Worm (Caenorhabditis elegans) whole organism, young adult: ENCODE data around the gene T26A5.2.

ENCODE experiments used
- B0261.1 ChIP-seq: sonication (generic microtip); optimal IDR thresholded peaks from 2 replicates; lab custom pipeline; 2016; ENCODE audit warnings: mild to moderate bottlenecking, missing genetic modification characterization, moderate library complexity, missing compliant biosample characterization
- F10E7.11 ChIP-seq: sonication (generic microtip); optimal IDR thresholded peaks from 2 replicates; lab custom pipeline; 2017; ENCODE audit warnings: mild to moderate bottlenecking, missing genetic modification characterization, moderate library complexity, missing compliant biosample characterization
- F23B12.7 ChIP-seq: sonication (generic microtip); optimal IDR thresholded peaks from 2 replicates; lab custom pipeline; 2017; ENCODE audit warnings: missing genetic modification characterization, mild to moderate bottlenecking, missing compliant biosample characterization, antibody characterized with exemption, moderate library complexity; ENCODE audit not compliant: insufficient read depth
- F33H1.4 ChIP-seq: fragments of 200-800 bp; sonication (Bioruptor generic); IDR thresholded peaks from 2 replicates; pipeline ENCODE4 v1.3.6; 2022; ENCODE audit warnings: missing genetic modification reagents, missing genetic modification characterization, missing compliant biosample characterization
- F39B2.1 ChIP-seq: fragments of 200-800 bp; sonication (Bioruptor generic); IDR thresholded peaks from 2 replicates; pipeline ENCODE4 v1.3.6; 2022; ENCODE audit warnings: missing genetic modification reagents, missing genetic modification characterization, missing compliant biosample characterization
- F57A8.1 ChIP-seq: fragments of 200-800 bp; sonication (Bioruptor generic); optimal IDR thresholded peaks from 2 replicates; lab custom pipeline; 2018; ENCODE audit warnings: mild to moderate bottlenecking, missing genetic modification characterization, moderate library complexity, missing compliant biosample characterization
- F57C9.4 ChIP-seq: sonication (generic microtip); optimal IDR thresholded peaks from 2 replicates; lab custom pipeline; 2017; ENCODE audit warnings: mild to moderate bottlenecking, missing genetic modification characterization, missing compliant biosample characterization
- K12H6.12 ChIP-seq: fragments of 200-800 bp; sonication (Bioruptor generic); optimal IDR thresholded peaks from 2 replicates; lab custom pipeline; 2018; ENCODE audit warnings: mild to moderate bottlenecking, missing genetic modification characterization, missing compliant biosample characterization
- Y53F4B.3 ChIP-seq: fragments of 200-800 bp; sonication (Bioruptor generic); IDR thresholded peaks from 2 replicates; pipeline ENCODE4 v1.3.6; 2022; ENCODE audit warnings: missing genetic modification reagents, missing genetic modification characterization, missing compliant biosample characterization
- Y56A3A.18 ChIP-seq: fragments of 200-800 bp; sonication (Bioruptor generic); IDR thresholded peaks from 2 replicates; pipeline ENCODE4 v1.3.6; 2022; ENCODE audit warnings: missing genetic modification reagents, missing genetic modification characterization, missing compliant biosample characterization
- Y95B8A.8 ChIP-seq: fragments of 200-800 bp; sonication (Bioruptor generic); IDR thresholded peaks from 2 replicates; pipeline ENCODE4 v1.3.6; 2022; ENCODE audit warnings: missing genetic modification reagents, missing genetic modification characterization, missing compliant biosample characterization
- ZK185.1 ChIP-seq: sonication (generic microtip); optimal IDR thresholded peaks from 2 replicates; lab custom pipeline; 2016; ENCODE audit warnings: mild to moderate bottlenecking, missing genetic modification characterization, missing compliant biosample characterization; ENCODE audit not compliant: poor library complexity, severe bottlenecking
- akir-1 ChIP-seq: fragments of 200-800 bp; sonication (Bioruptor generic); optimal IDR thresholded peaks from 2 replicates; lab custom pipeline; 2018; ENCODE audit warnings: mild to moderate bottlenecking, missing genetic modification characterization, moderate library complexity, missing compliant biosample characterization
- atf-7 ChIP-seq: sonication (generic microtip); optimal IDR thresholded peaks from 2 replicates; lab custom pipeline; 2017; ENCODE audit warnings: mild to moderate bottlenecking, missing genetic modification characterization, missing compliant biosample characterization
- athp-1 ChIP-seq: sonication (generic microtip); optimal IDR thresholded peaks from 2 replicates; lab custom pipeline; 2017; ENCODE audit warnings: mild to moderate bottlenecking, missing genetic modification characterization, missing compliant biosample characterization
- attf-3 ChIP-seq: fragments of 200-800 bp; sonication (Bioruptor generic); conservative IDR thresholded peaks from 2 replicates; pipeline ENCODE4 v1.3.6; 2022; ENCODE audit warnings: missing genetic modification reagents, missing genetic modification characterization, missing compliant biosample characterization
- attf-6 ChIP-seq: fragments of 200-800 bp; sonication (Bioruptor generic); IDR thresholded peaks from 2 replicates; pipeline ENCODE4 v1.3.6; 2022; ENCODE audit warnings: missing genetic modification reagents, missing genetic modification characterization, missing compliant biosample characterization
- ccch-3 ChIP-seq: fragments of 200-800 bp; sonication (Bioruptor generic); optimal IDR thresholded peaks from 2 replicates; lab custom pipeline; 2018; ENCODE audit warnings: mild to moderate bottlenecking, missing genetic modification characterization, missing compliant biosample characterization
- cebp-2 ChIP-seq: fragments of 200-800 bp; sonication (Bioruptor generic); IDR thresholded peaks from 2 replicates; pipeline ENCODE4 v1.3.6; 2022; ENCODE audit warnings: missing genetic modification characterization, missing compliant biosample characterization
- ceh-91 ChIP-seq: fragments of 200-800 bp; sonication (Bioruptor generic); IDR thresholded peaks from 2 replicates; pipeline ENCODE4 v1.3.6; 2022; ENCODE audit warnings: missing genetic modification reagents, missing genetic modification characterization, missing compliant biosample characterization
- dox-1 ChIP-seq: fragments of 200-800 bp; sonication (Bioruptor generic); IDR thresholded peaks from 2 replicates; pipeline ENCODE4 v1.3.6; 2022; ENCODE audit warnings: missing genetic modification reagents, missing genetic modification characterization, missing compliant biosample characterization
- efl-1 ChIP-seq: fragments of 150-350 bp; optimal IDR thresholded peaks from 2 replicates; lab custom pipeline; 2014; ENCODE audit warnings: missing biosample characterization, missing genetic modification reagents, missing genetic modification characterization
- egl-18 ChIP-seq: fragments of 200-800 bp; sonication (Bioruptor generic); IDR thresholded peaks from 2 replicates; pipeline ENCODE4 v1.3.6; 2022; ENCODE audit warnings: missing genetic modification reagents, missing genetic modification characterization, missing compliant biosample characterization
- egl-44 ChIP-seq: fragments of 200-800 bp; sonication (Bioruptor generic); IDR thresholded peaks from 2 replicates; pipeline ENCODE4 v1.3.6; 2022; ENCODE audit warnings: missing genetic modification reagents, missing genetic modification characterization, missing compliant biosample characterization
- fkh-3 ChIP-seq: sonication (generic microtip); optimal IDR thresholded peaks from 2 replicates; lab custom pipeline; 2016; ENCODE audit warnings: mild to moderate bottlenecking, missing genetic modification characterization, missing compliant biosample characterization
- him-1 ChIP-seq: sonication (generic microtip); optimal IDR thresholded peaks from 2 replicates; lab custom pipeline; 2016; ENCODE audit warnings: missing genotype, missing genetic modification reagents, missing genetic modification characterization, missing compliant biosample characterization
- hmg-20 ChIP-seq: fragments of 200-800 bp; sonication (Bioruptor generic); IDR thresholded peaks from 2 replicates; pipeline ENCODE4 v1.3.6; 2022; ENCODE audit warnings: missing genetic modification reagents, missing genetic modification characterization, missing compliant biosample characterization
- let-607 ChIP-seq, 2 experiments: fragments of 200-800 bp in 1 of 2; sonication (Bioruptor generic) in 1 of 2; sonication (generic microtip) in 1 of 2; optimal IDR thresholded peaks; 2 replicates each; lab custom pipeline; 2016 to 2018; ENCODE audit warnings: mild to moderate bottlenecking in 2 of 2, missing compliant biosample characterization in 2 of 2, missing genetic modification characterization in 2 of 2, moderate library complexity in 2 of 2, missing genotype in 1 of 2
- lir-1 ChIP-seq: fragments of 200-800 bp; sonication (Bioruptor generic); conservative IDR thresholded peaks from 2 replicates; pipeline ENCODE4 v1.3.6; 2022; ENCODE audit warnings: missing genetic modification reagents, missing genetic modification characterization, missing compliant biosample characterization
- lsl-1 ChIP-seq: fragments of 200-800 bp; sonication (Bioruptor generic); optimal IDR thresholded peaks from 2 replicates; lab custom pipeline; 2018; ENCODE audit warnings: mild to moderate bottlenecking, missing genetic modification characterization, moderate library complexity, missing compliant biosample characterization
- lsy-27 ChIP-seq: sonication (generic microtip); optimal IDR thresholded peaks from 2 replicates; lab custom pipeline; 2017; ENCODE audit warnings: missing genetic modification characterization, mild to moderate bottlenecking, missing compliant biosample characterization, antibody characterized with exemption, missing genotype, borderline replicate concordance; ENCODE audit not compliant: insufficient read depth
- madf-10 ChIP-seq: sonication (generic microtip); optimal IDR thresholded peaks from 2 replicates; lab custom pipeline; 2016; ENCODE audit warnings: mild to moderate bottlenecking, missing genetic modification characterization, missing compliant biosample characterization
- madf-3 ChIP-seq: fragments of 200-800 bp; sonication (Bioruptor generic); IDR thresholded peaks from 2 replicates; pipeline ENCODE4 v1.3.6; 2022; ENCODE audit warnings: missing genetic modification reagents, missing genetic modification characterization, missing compliant biosample characterization
- madf-6 ChIP-seq: fragments of 200-800 bp; sonication (Bioruptor generic); IDR thresholded peaks from 2 replicates; pipeline ENCODE4 v1.3.6; 2022; ENCODE audit warnings: missing genetic modification reagents, missing genetic modification characterization, missing compliant biosample characterization
- mes-4 ChIP-seq: sonication (generic microtip); optimal IDR thresholded peaks from 2 replicates; lab custom pipeline; 2016; ENCODE audit warnings: missing genotype, missing genetic modification characterization, missing compliant biosample characterization
- nfyb-1 ChIP-seq: fragments of 200-800 bp; sonication (Bioruptor generic); IDR thresholded peaks from 2 replicates; pipeline ENCODE4 v1.3.6; 2022; ENCODE audit warnings: missing genetic modification reagents, missing genetic modification characterization, missing compliant biosample characterization
- nhr-27 ChIP-seq: fragments of 200-800 bp; sonication (Bioruptor generic); optimal IDR thresholded peaks from 2 replicates; lab custom pipeline; 2018; ENCODE audit warnings: mild to moderate bottlenecking, missing genetic modification characterization, moderate library complexity, missing compliant biosample characterization
- nhr-80 ChIP-seq: sonication (generic microtip); optimal IDR thresholded peaks from 2 replicates; lab custom pipeline; 2016; ENCODE audit warnings: missing genetic modification characterization, missing compliant biosample characterization
- repo-1 ChIP-seq: sonication (generic microtip); optimal IDR thresholded peaks from 2 replicates; lab custom pipeline; 2017; ENCODE audit warnings: mild to moderate bottlenecking, missing genetic modification characterization, missing compliant biosample characterization
- rpc-1 ChIP-seq, 2 experiments: fragments of 150-350 bp in 1 of 2; sonication (generic microtip) in 1 of 2; optimal IDR thresholded peaks; 2 replicates each; lab custom pipeline; 2014 to 2018; ENCODE audit warnings: missing biosample characterization in 1 of 2, missing genetic modification characterization in 1 of 2, missing genetic modification reagents in 1 of 2, missing genotype in 1 of 2
- sea-2 ChIP-seq: fragments of 200-800 bp; sonication (Bioruptor generic); IDR thresholded peaks from 2 replicates; pipeline ENCODE4 v1.3.6; 2022; ENCODE audit warnings: missing genetic modification characterization, missing compliant biosample characterization
- sptf-2 ChIP-seq: fragments of 200-800 bp; sonication (Bioruptor generic); optimal IDR thresholded peaks from 2 replicates; lab custom pipeline; 2018; ENCODE audit warnings: mild to moderate bottlenecking, missing genetic modification characterization, missing compliant biosample characterization
- tbp1 ChIP-seq: fragments of 200-800 bp; sonication (Bioruptor generic); optimal IDR thresholded peaks from 2 replicates; lab custom pipeline; 2018; ENCODE audit warnings: mild to moderate bottlenecking, missing genetic modification characterization, missing compliant biosample characterization
- tbx-9 ChIP-seq: sonication (generic microtip); optimal IDR thresholded peaks from 2 replicates; lab custom pipeline; 2016; ENCODE audit warnings: borderline replicate concordance, missing genetic modification characterization, inconsistent platforms, missing compliant biosample characterization
- unc-62 ChIP-seq: fragments of 150-350 bp; optimal IDR thresholded peaks from 2 replicates; lab custom pipeline; 2014; ENCODE audit warnings: missing biosample characterization, missing genetic modification reagents, missing genetic modification characterization
- ztf-18 ChIP-seq: sonication (generic microtip); optimal IDR thresholded peaks from 2 replicates; lab custom pipeline; 2016; ENCODE audit warnings: missing genotype, mild to moderate bottlenecking, missing genetic modification characterization, missing compliant biosample characterization
- ztf-25 ChIP-seq: fragments of 200-800 bp; sonication (Bioruptor generic); IDR thresholded peaks from 2 replicates; pipeline ENCODE4 v1.3.6; 2022; ENCODE audit warnings: missing genetic modification reagents, missing genetic modification characterization, missing compliant biosample characterization
- ztf-28 ChIP-seq: fragments of 200-800 bp; sonication (Bioruptor generic); IDR thresholded peaks from 2 replicates; pipeline ENCODE4 v1.3.6; 2022; ENCODE audit warnings: missing genetic modification reagents, missing genetic modification characterization, missing compliant biosample characterization
- ztf-6 ChIP-seq: fragments of 200-800 bp; sonication (Bioruptor generic); IDR thresholded peaks from 2 replicates; pipeline ENCODE4 v1.3.6; 2022; ENCODE audit warnings: missing genetic modification reagents, missing genetic modification characterization, missing compliant biosample characterization

The T26A5.2 gene

ce11 chrIII:6420995-6421404 lies 46.1 kb upstream of the T26A5.2 start (continued):
- TF ChIP-seq tbx-9 (tag; lab: Kevin White, UChicago), result no peak
- peak; percentile 75 for TF ChIP-seq nhr-80 (tag; lab: Kevin White, UChicago)
- peak; percentile 89 for TF ChIP-seq repo-1 (tag; lab: Kevin White, UChicago)
- no peak for TF ChIP-seq lsy-27
- TF ChIP-seq dox-1 (GFP tag; lab: Robert Waterston, UW), result peak; percentile 80
- TF ChIP-seq Y95B8A.8, result peak; percentile 35; the same call in 1 of the 2 replicates
- no peak for TF ChIP-seq ccch-3 (GFP tag; lab: Kevin White, UChicago)
- no peak for TF ChIP-seq ceh-91 (GFP tag; lab: Robert Waterston, UW)
- TF ChIP-seq egl-18 (GFP tag; lab: Robert Waterston, UW), result no peak
- peak; percentile 90 for TF ChIP-seq nfyb-1 (GFP tag; lab: Robert Waterston, UW)
- no peak for TF ChIP-seq Y53F4B.3
- TF ChIP-seq madf-6, result peak; percentile 50; the same call in 1 of the 2 replicates
- peak in 1 of 2 experiments; percentile 70 for TF ChIP-seq let-607 (tag; optimal IDR thresholded peaks at IDR 0.05; lab: Kevin White, UChicago)
- no peak for TF ChIP-seq nhr-27 (tag; lab: Kevin White, UChicago)
- TF ChIP-seq cebp-2 (GFP tag; lab: Robert Waterston, UW), result no peak
- TF ChIP-seq sea-2 (GFP tag; lab: Robert Waterston, UW), result no peak
- no peak for TF ChIP-seq ztf-28 (GFP tag; lab: Robert Waterston, UW)
- peak; percentile 60 for TF ChIP-seq Y56A3A.18 (GFP tag; lab: Robert Waterston, UW)
- TF ChIP-seq madf-10, result peak; percentile 60
- TF ChIP-seq F23B12.7 (tag; lab: Kevin White, UChicago), result peak; percentile 0
- no peak for TF ChIP-seq F57C9.4 (tag; lab: Kevin White, UChicago)
- no peak for TF ChIP-seq rpc-1 (optimal IDR thresholded peaks at IDR 0.05; lab: Kevin White, UChicago)
- no peak for TF ChIP-seq rpc-1 (tag; optimal IDR thresholded peaks at IDR 0.05; lab: Kevin White, UChicago)
- TF ChIP-seq fkh-3 (tag; lab: Kevin White, UChicago), result no peak
- no peak for TF ChIP-seq mes-4 (tag; lab: Kevin White, UChicago)
- no peak for TF ChIP-seq sptf-2 (GFP tag; lab: Kevin White, UChicago)
- peak; percentile 68 for TF ChIP-seq K12H6.12
- TF ChIP-seq egl-44 (GFP tag; lab: Robert Waterston, UW), result peak; percentile 91
- no peak for TF ChIP-seq attf-6 (GFP tag; lab: Robert Waterston, UW)
- TF ChIP-seq athp-1 (tag; lab: Kevin White, UChicago), result no peak
- peak; percentile 24; the same call in 1 of the 2 replicates for TF ChIP-seq hmg-20 (GFP tag; lab: Robert Waterston, UW)
- TF ChIP-seq akir-1 (GFP tag; lab: Kevin White, UChicago), result no peak
- no peak for TF ChIP-seq lir-1 (GFP tag; lab: Robert Waterston, UW)
- peak; percentile 69 for TF ChIP-seq ZK185.1 (tag; lab: Kevin White, UChicago)
- no peak for TF ChIP-seq B0261.1 (tag; lab: Kevin White, UChicago)
- TF ChIP-seq lsl-1 (GFP tag; lab: Kevin White, UChicago), result no peak
- TF ChIP-seq ztf-6 (GFP tag; lab: Robert Waterston, UW), result no peak
- peak; percentile 38 for TF ChIP-seq ztf-18 (tag; lab: Kevin White, UChicago)
- TF ChIP-seq F39B2.1, result no peak
- no peak for TF ChIP-seq F33H1.4 (GFP tag; lab: Robert Waterston, UW)
- no peak for TF ChIP-seq him-1
- no peak for TF ChIP-seq unc-62 (GFP tag; lab: Kevin White, UChicago)
- TF ChIP-seq madf-3 (GFP tag; lab: Robert Waterston, UW), result 0 out of 2 replicates have a peak, but pooled peaks have one; percentile 55
- TF ChIP-seq F57A8.1 (GFP tag; lab: Kevin White, UChicago), result no peak
- peak; percentile 85 for TF ChIP-seq atf-7 (tag; lab: Kevin White, UChicago)
- TF ChIP-seq attf-3 (GFP tag; lab: Robert Waterston, UW), result no peak
- no peak for TF ChIP-seq efl-1
- no peak for TF ChIP-seq F10E7.11 (tag; lab: Kevin White, UChicago)
- TF ChIP-seq ztf-25 (GFP tag; lab: Robert Waterston, UW), result no peak
- TF ChIP-seq tbp1 (GFP tag; lab: Kevin White, UChicago), result peak; percentile 63
